Worm (Caenorhabditis elegans) whole organism, late embryonic: ENCODE measurements around the gene C54F6.5.

Experiments
- Y22D7AL.16 ChIP-seq: sonication (generic microtip); optimal IDR thresholded peaks from 2 replicates; lab custom pipeline; 2016; ENCODE audit warnings: missing genetic modification characterization, missing compliant biosample characterization
- ceh-30 ChIP-seq: fragments of 150-350 bp; optimal IDR thresholded peaks from 2 replicates; lab custom pipeline; 2014; ENCODE audit warnings: missing biosample characterization, missing genetic modification characterization
- ceh-34 ChIP-seq: sonication (generic microtip); optimal IDR thresholded peaks from 2 replicates; lab custom pipeline; 2016; ENCODE audit warnings: mild to moderate bottlenecking, missing genetic modification characterization, missing compliant biosample characterization
- fkh-10 ChIP-seq: fragments of 150-350 bp; optimal IDR thresholded peaks from 2 replicates; lab custom pipeline; 2014; ENCODE audit warnings: missing biosample characterization, missing genetic modification reagents, missing genetic modification characterization
- pag-3 ChIP-seq: sonication (generic microtip); optimal IDR thresholded peaks from 2 replicates; lab custom pipeline; 2016; ENCODE audit warnings: missing compliant biosample characterization, missing genetic modification characterization, borderline replicate concordance
- pqm-1 ChIP-seq: sonication (generic microtip); optimal IDR thresholded peaks from 2 replicates; lab custom pipeline; 2016; ENCODE audit warnings: missing genetic modification characterization, missing compliant biosample characterization
- sox-4 ChIP-seq: sonication (generic microtip); optimal IDR thresholded peaks from 2 replicates; lab custom pipeline; 2017; ENCODE audit warnings: mild to moderate bottlenecking, missing genetic modification characterization, inconsistent platforms, missing compliant biosample characterization
- unc-86 ChIP-seq: sonication (generic microtip); optimal IDR thresholded peaks from 2 replicates; lab custom pipeline; 2016; ENCODE audit warnings: missing genetic modification characterization, missing compliant biosample characterization

ce11 chrV:7487518-7487917 is 41.4 kb upstream of the C54F6.5 start, which contains the start of gene srbc-7:
- no peak for TF ChIP-seq fkh-10 (GFP tag; lab: Kevin White, UChicago)
- no peak for TF ChIP-seq pqm-1 (tag; lab: Kevin White, UChicago)
- no peak for TF ChIP-seq ceh-34 (tag; lab: Kevin White, UChicago)
- TF ChIP-seq ceh-30: no peak
- no peak for TF ChIP-seq pag-3
- no peak for TF ChIP-seq unc-86 (tag; lab: Kevin White, UChicago)
- TF ChIP-seq sox-4 (tag; lab: Kevin White, UChicago): no peak
- TF ChIP-seq Y22D7AL.16: no peak
